Worm (Caenorhabditis elegans) whole organism, L4 larva: ENCODE results near the gene polq-1.

Source experiments
- T20F7.1 ChIP-seq: fragments of 200-800 bp; sonication (Bioruptor generic); optimal IDR thresholded peaks from 2 replicates; lab custom pipeline; 2018; ENCODE audit warnings: mild to moderate bottlenecking, missing genetic modification characterization, missing compliant biosample characterization
- Y105C5A.15 ChIP-seq: fragments of 200-800 bp; sonication (Bioruptor generic); IDR thresholded peaks from 2 replicates; pipeline ENCODE4 v1.3.6; 2022; ENCODE audit warnings: missing genetic modification characterization, missing compliant biosample characterization
- aly-2 ChIP-seq: sonication (generic microtip); optimal IDR thresholded peaks from 2 replicates; lab custom pipeline; 2018; ENCODE audit warnings: missing biosample characterization, missing genetic modification characterization
- ama-1 ChIP-seq: fragments of 150-350 bp; optimal IDR thresholded peaks from 2 replicates; lab custom pipeline; 2014; ENCODE audit warnings: inconsistent platforms, mixed read lengths
- lir-3 ChIP-seq: sonication (generic microtip); optimal IDR thresholded peaks from 2 replicates; lab custom pipeline; 2016; ENCODE audit warnings: mild to moderate bottlenecking, missing genetic modification characterization, missing compliant biosample characterization
- madf-5 ChIP-seq, 2 experiments: fragments of 200-800 bp; sonication (Bioruptor generic); IDR thresholded peaks; 2 replicates each; pipeline ENCODE4 v1.3.6; 2022; ENCODE audit warnings: missing compliant biosample characterization in 2 of 2, missing genetic modification characterization in 2 of 2
- mxl-2 ChIP-seq: fragments of 200-800 bp; sonication (Bioruptor generic); conservative IDR thresholded peaks from 2 replicates; pipeline ENCODE4 v1.3.6; 2022; ENCODE audit warnings: missing genetic modification reagents, missing genetic modification characterization, missing compliant biosample characterization
- mxl-3 ChIP-seq: fragments of 200-800 bp; sonication (Bioruptor generic); optimal IDR thresholded peaks from 2 replicates; lab custom pipeline; 2018; ENCODE audit warnings: mild to moderate bottlenecking, missing genetic modification characterization, missing compliant biosample characterization
- nhr-111 ChIP-seq: fragments of 200-800 bp; sonication (Bioruptor generic); optimal IDR thresholded peaks from 2 replicates; lab custom pipeline; 2018; ENCODE audit warnings: mild to moderate bottlenecking, missing genetic modification characterization, missing compliant biosample characterization
- nhr-77 ChIP-seq: fragments of 150-350 bp; optimal IDR thresholded peaks from 2 replicates; lab custom pipeline; 2014; ENCODE audit warnings: missing biosample characterization, missing genetic modification characterization
- snpc-1.2 ChIP-seq: fragments of 200-800 bp; sonication (Bioruptor generic); IDR thresholded peaks from 2 replicates; pipeline ENCODE4 v1.3.6; 2022; ENCODE audit warnings: missing genetic modification reagents, missing genetic modification characterization, missing compliant biosample characterization

The polq-1 gene

DNA sequence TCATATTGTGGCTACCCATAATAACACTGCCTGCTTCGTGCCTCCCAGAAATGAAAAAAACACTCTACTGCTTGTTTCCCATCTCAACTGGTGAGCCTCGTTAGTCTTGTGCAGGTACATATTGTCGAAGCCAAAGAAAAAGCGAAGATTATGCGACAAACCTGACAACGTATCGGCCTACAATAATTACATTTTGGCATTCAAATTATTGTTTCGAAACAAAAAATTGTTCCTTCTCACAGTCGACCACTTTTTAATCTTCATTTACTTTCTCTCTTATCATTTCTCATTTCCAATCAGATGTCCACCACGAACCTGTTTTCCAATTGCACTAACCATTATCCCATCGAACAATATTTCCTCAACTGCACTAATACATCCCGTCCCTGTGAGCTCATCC, 59.9 kb downstream of the polq-1 start, which contains the start of gene B0244.15:
Gene B0244.15 (plus strand): TSS at position 301 of the 400 bp plus-strand sequence.
- TF ChIP-seq mxl-2 (GFP tag; lab: Robert Waterston, UW) (no peak), nhr-111 (GFP tag; lab: Kevin White, UChicago) (no peak), ama-1 (lab: Kevin White, UChicago) (no peak), mxl-3 (GFP tag; lab: Kevin White, UChicago) (no peak), T20F7.1 (no peak), snpc-1.2 (GFP tag; lab: Robert Waterston, UW) (no peak), nhr-77 (tag; lab: Kevin White, UChicago) (no peak), aly-2 (tag; lab: Kevin White, UChicago) (no peak), Y105C5A.15 (no peak), lir-3 (tag; lab: Kevin White, UChicago) (no peak), madf-5 (GFP tag; IDR thresholded peaks at IDR 0.05; lab: Robert Waterston, UW) (no peak)
